Worm (Caenorhabditis elegans) whole organism, L1 larva: ENCODE results near the gene sri-66.

Experiments
- C04F5.9 ChIP-seq: sonication (generic microtip); optimal IDR thresholded peaks from 2 replicates; lab custom pipeline; 2016; ENCODE audit warnings: missing genetic modification characterization, missing compliant biosample characterization
- C34B4.2 ChIP-seq: sonication (generic microtip); optimal IDR thresholded peaks from 2 replicates; lab custom pipeline; 2017; ENCODE audit warnings: mild to moderate bottlenecking, missing genetic modification characterization, missing compliant biosample characterization
- Y116A8C.19 ChIP-seq: sonication (generic microtip); optimal IDR thresholded peaks from 2 replicates; lab custom pipeline; 2016; ENCODE audit warnings: missing compliant biosample characterization, missing genetic modification characterization, borderline replicate concordance
- aha-1 ChIP-seq: fragments of 150-350 bp; optimal IDR thresholded peaks from 2 replicates; lab custom pipeline; 2014; ENCODE audit warnings: missing biosample characterization, missing genetic modification characterization
- alr-1 ChIP-seq: fragments of 200-800 bp; sonication (Bioruptor generic); optimal IDR thresholded peaks from 2 replicates; lab custom pipeline; 2018; ENCODE audit warnings: borderline replicate concordance, mild to moderate bottlenecking, missing genetic modification characterization, missing compliant biosample characterization
- ceh-63 ChIP-seq: fragments of 200-800 bp; sonication (Bioruptor generic); optimal IDR thresholded peaks from 2 replicates; lab custom pipeline; 2018; ENCODE audit warnings: mild to moderate bottlenecking, missing genetic modification characterization, missing compliant biosample characterization
- ceh-8 ChIP-seq: fragments of 200-800 bp; sonication (Bioruptor generic); optimal IDR thresholded peaks from 2 replicates; lab custom pipeline; 2018; ENCODE audit warnings: mild to moderate bottlenecking, missing genetic modification characterization, moderate library complexity, missing compliant biosample characterization
- ceh-82 ChIP-seq, 3 experiments: fragments of 150-350 bp in 1 of 3; sonication (generic microtip) in 2 of 3; optimal IDR thresholded peaks; 2 replicates each; lab custom pipeline; 2014 to 2017; ENCODE audit warnings: missing biosample characterization in 3 of 3, missing genetic modification characterization in 3 of 3
- ceh-90 ChIP-seq: sonication (generic microtip); optimal IDR thresholded peaks from 2 replicates; lab custom pipeline; 2016; ENCODE audit warnings: missing genetic modification characterization, missing compliant biosample characterization
- efl-1 ChIP-seq, 4 experiments: fragments of 150-350 bp; optimal IDR thresholded peaks in 3 of 4; peaks in 1 of 4; 1 replicate in 1 of 4; 2 replicates in 3 of 4; lab custom pipeline; 2014; ENCODE audit warnings: missing biosample characterization in 2 of 4, missing genetic modification characterization in 2 of 4, missing genetic modification reagents in 2 of 4
- egl-27 ChIP-seq, 2 experiments: fragments of 150-350 bp in 1 of 2; sonication (generic microtip); optimal IDR thresholded peaks; 3 replicates each; lab custom pipeline; 2017 to 2018; ENCODE audit warnings: missing biosample characterization in 2 of 2, missing genetic modification characterization in 2 of 2, missing genetic modification reagents in 2 of 2
- elt-2 ChIP-seq: sonication (generic microtip); optimal IDR thresholded peaks from 2 replicates; lab custom pipeline; 2016; ENCODE audit warnings: missing genetic modification characterization, mild to moderate bottlenecking, inconsistent platforms, missing compliant biosample characterization, missing genetic modification reagents
- elt-3 ChIP-seq, 6 experiments: fragments of 150-350 bp in 1 of 6; sonication (generic microtip); optimal IDR thresholded peaks; 2 replicates each; lab custom pipeline; 2017 to 2018; ENCODE audit warnings: missing biosample characterization in 6 of 6, missing genetic modification characterization in 6 of 6, inconsistent platforms in 1 of 6
- fkh-10 ChIP-seq: sonication (generic microtip); optimal IDR thresholded peaks from 2 replicates; lab custom pipeline; 2017; ENCODE audit warnings: missing biosample characterization, missing genetic modification reagents, missing genetic modification characterization
- fkh-4 ChIP-seq: sonication (generic microtip); optimal IDR thresholded peaks from 2 replicates; lab custom pipeline; 2016; ENCODE audit warnings: missing compliant biosample characterization, missing genetic modification characterization, borderline replicate concordance
- grh-1 ChIP-seq: fragments of 200-800 bp; sonication (Bioruptor generic); IDR thresholded peaks from 2 replicates; pipeline ENCODE4 v1.3.6; 2022; ENCODE audit warnings: missing genetic modification reagents, missing genetic modification characterization, missing compliant biosample characterization
- hlh-4 ChIP-seq: sonication (generic microtip); optimal IDR thresholded peaks from 2 replicates; lab custom pipeline; 2016; ENCODE audit warnings: mild to moderate bottlenecking, missing genetic modification characterization, missing compliant biosample characterization
- hpl-2 ChIP-seq: fragments of 150-350 bp; optimal IDR thresholded peaks from 2 replicates; lab custom pipeline; 2014; ENCODE audit warnings: missing biosample characterization, missing genetic modification reagents, missing genetic modification characterization
- irx-1 ChIP-seq: sonication (generic microtip); optimal IDR thresholded peaks from 2 replicates; lab custom pipeline; 2016; ENCODE audit warnings: missing genetic modification characterization, missing compliant biosample characterization
- jun-1 ChIP-seq: fragments of 150-350 bp; optimal IDR thresholded peaks from 2 replicates; lab custom pipeline; 2014; ENCODE audit warnings: missing biosample characterization, missing genetic modification reagents, missing genetic modification characterization
- lin-14 ChIP-seq: fragments of 200-800 bp; sonication (Bioruptor generic); optimal IDR thresholded peaks from 2 replicates; lab custom pipeline; 2018; ENCODE audit warnings: mild to moderate bottlenecking, missing genetic modification characterization, moderate library complexity, missing compliant biosample characterization
- lin-15B ChIP-seq: fragments of 150-350 bp; sonication (generic microtip); optimal IDR thresholded peaks from 3 replicates; lab custom pipeline; 2014; ENCODE audit warnings: missing biosample characterization, missing genetic modification characterization
- lin-35 ChIP-seq, 2 experiments: fragments of 150-350 bp; optimal IDR thresholded peaks; 2 replicates each; lab custom pipeline; 2014; ENCODE audit warnings: missing biosample characterization in 2 of 2, missing genetic modification characterization in 2 of 2, missing genetic modification reagents in 2 of 2
- lsy-2 ChIP-seq, 2 experiments: fragments of 150-350 bp; optimal IDR thresholded peaks; 2 replicates each; lab custom pipeline; 2014; ENCODE audit warnings: missing biosample characterization in 2 of 2, missing genetic modification characterization in 2 of 2
- mdl-1 ChIP-seq, 2 experiments: fragments of 150-350 bp; optimal IDR thresholded peaks; 2 replicates each; lab custom pipeline; 2014 to 2017; ENCODE audit warnings: missing biosample characterization in 2 of 2, missing genetic modification characterization in 2 of 2, inconsistent platforms in 1 of 2
- mef-2 ChIP-seq: fragments of 150-350 bp; optimal IDR thresholded peaks from 2 replicates; lab custom pipeline; 2014; ENCODE audit warnings: missing biosample characterization, missing genetic modification characterization
- nhr-11 ChIP-seq: fragments of 150-350 bp; optimal IDR thresholded peaks from 2 replicates; lab custom pipeline; 2014; ENCODE audit warnings: missing biosample characterization, missing genetic modification characterization
- nhr-20 ChIP-seq: sonication (generic microtip); optimal IDR thresholded peaks from 2 replicates; lab custom pipeline; 2016; ENCODE audit warnings: mild to moderate bottlenecking, missing genetic modification characterization, missing compliant biosample characterization
- nhr-47 ChIP-seq: sonication (generic microtip); optimal IDR thresholded peaks from 2 replicates; lab custom pipeline; 2016; ENCODE audit warnings: mild to moderate bottlenecking, missing genetic modification characterization, moderate library complexity, missing compliant biosample characterization
- nhr-76 ChIP-seq: sonication (generic microtip); optimal IDR thresholded peaks from 2 replicates; lab custom pipeline; 2017; ENCODE audit warnings: missing biosample characterization, missing genetic modification characterization
- nhr-84 ChIP-seq: sonication (generic microtip); optimal IDR thresholded peaks from 2 replicates; lab custom pipeline; 2017; ENCODE audit warnings: missing biosample characterization, missing genetic modification characterization
- nhr-90 ChIP-seq: sonication (generic microtip); optimal IDR thresholded peaks from 2 replicates; lab custom pipeline; 2016; ENCODE audit warnings: mild to moderate bottlenecking, missing genetic modification characterization, missing compliant biosample characterization; ENCODE audit not compliant: poor library complexity
- pax-3 ChIP-seq: fragments of 200-800 bp; sonication (Bioruptor generic); optimal IDR thresholded peaks from 2 replicates; lab custom pipeline; 2018; ENCODE audit warnings: mild to moderate bottlenecking, missing genetic modification characterization, moderate library complexity, missing compliant biosample characterization
- pqm-1 ChIP-seq: sonication (generic microtip); optimal IDR thresholded peaks from 3 replicates; lab custom pipeline; 2017; ENCODE audit warnings: missing biosample characterization, missing genetic modification characterization
- skn-1 ChIP-seq: fragments of 150-350 bp; optimal IDR thresholded peaks from 2 replicates; lab custom pipeline; 2014; ENCODE audit warnings: missing biosample characterization, missing genetic modification characterization
- snpc-4 ChIP-seq: fragments of 150-350 bp; optimal IDR thresholded peaks from 2 replicates; lab custom pipeline; 2014; ENCODE audit warnings: missing biosample characterization, missing genetic modification characterization
- sox-4 ChIP-seq: sonication (generic microtip); optimal IDR thresholded peaks from 2 replicates; lab custom pipeline; 2016; ENCODE audit warnings: missing genetic modification characterization, missing compliant biosample characterization
- sup-37 ChIP-seq: fragments of 200-800 bp; sonication (Bioruptor generic); optimal IDR thresholded peaks from 2 replicates; lab custom pipeline; 2018; ENCODE audit warnings: mild to moderate bottlenecking, missing genetic modification characterization, missing compliant biosample characterization
- tlp-1 ChIP-seq: fragments of 150-350 bp; optimal IDR thresholded peaks from 2 replicates; lab custom pipeline; 2014; ENCODE audit warnings: missing biosample characterization, missing genetic modification characterization
- unc-130 ChIP-seq: fragments of 150-350 bp; optimal IDR thresholded peaks from 2 replicates; lab custom pipeline; 2017; ENCODE audit warnings: missing biosample characterization, missing genetic modification characterization, inconsistent platforms
- unc-86 ChIP-seq: sonication (generic microtip); optimal IDR thresholded peaks from 2 replicates; lab custom pipeline; 2016; ENCODE audit warnings: missing genetic modification characterization, missing compliant biosample characterization
- ztf-4 ChIP-seq: fragments of 150-350 bp; optimal IDR thresholded peaks from 2 replicates; lab custom pipeline; 2014; ENCODE audit warnings: missing biosample characterization, missing genetic modification characterization

sri-66 gene

DNA sequence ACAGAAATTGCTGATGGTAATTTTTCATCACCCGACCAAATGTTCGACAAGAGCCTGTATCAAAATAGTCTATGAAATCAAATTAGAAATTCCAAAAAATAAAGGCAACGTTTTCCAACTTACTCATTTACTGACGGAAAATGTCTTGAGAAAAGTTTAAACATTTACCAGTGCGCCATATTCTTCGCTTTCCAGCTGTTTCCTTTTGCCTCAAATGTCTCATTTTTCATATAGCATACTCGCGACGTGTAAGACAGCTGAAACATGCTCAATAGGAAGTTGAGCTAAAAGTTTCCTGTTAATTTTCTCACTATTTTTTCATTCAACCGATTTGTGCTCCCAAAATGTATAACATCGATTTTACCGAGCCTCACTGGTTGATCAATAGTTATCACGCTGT lies at the start of gene sri-66:
TSS of gene sri-66 (plus strand) at position 301 of the 400 bp plus-strand sequence.
- TF ChIP-seq sox-4 (tag; lab: Kevin White, UChicago), result no peak
- TF ChIP-seq ceh-8, result no peak
- TF ChIP-seq nhr-11, result no peak
- no peak for TF ChIP-seq fkh-10
- no peak for TF ChIP-seq snpc-4 (tag; lab: Kevin White, UChicago)
- TF ChIP-seq pax-3 (tag; lab: Kevin White, UChicago), result no peak
- TF ChIP-seq Y116A8C.19 (tag; lab: Kevin White, UChicago), result no peak

DNA sequence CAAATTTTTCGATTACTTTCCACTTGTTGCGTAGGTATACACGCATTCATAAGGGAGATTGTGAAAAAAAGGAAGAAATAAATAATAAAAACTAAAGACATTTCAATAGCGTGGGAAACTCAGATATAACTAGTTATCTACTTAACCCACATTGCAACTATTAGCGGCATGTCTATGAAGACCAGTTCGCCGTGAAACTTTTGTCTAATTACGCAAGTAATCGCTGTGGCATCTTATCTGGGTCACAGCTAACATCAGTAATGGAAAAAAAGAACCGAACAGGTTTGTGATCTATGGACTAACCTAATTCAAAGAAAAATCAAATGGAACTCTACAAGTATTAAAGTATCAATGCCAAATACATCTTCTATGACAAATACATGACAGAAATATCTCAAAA lies 46.9 kb upstream of the sri-66 start, which contains the start of gene clec-241:
TSS of gene clec-241 (minus strand) at position 101 of the 400 bp plus-strand sequence.
- TF ChIP-seq ceh-90 (tag; lab: Kevin White, UChicago) (no peak), hpl-2 (no peak), C34B4.2 (tag; lab: Kevin White, UChicago) (no peak), pqm-1 (tag; lab: Kevin White, UChicago) (no peak), nhr-47 (no peak), ceh-82 (tag; optimal IDR thresholded peaks at IDR 0.05; lab: Kevin White, UChicago) (no peak), elt-2 (tag; lab: Kevin White, UChicago) (no peak)

DNA sequence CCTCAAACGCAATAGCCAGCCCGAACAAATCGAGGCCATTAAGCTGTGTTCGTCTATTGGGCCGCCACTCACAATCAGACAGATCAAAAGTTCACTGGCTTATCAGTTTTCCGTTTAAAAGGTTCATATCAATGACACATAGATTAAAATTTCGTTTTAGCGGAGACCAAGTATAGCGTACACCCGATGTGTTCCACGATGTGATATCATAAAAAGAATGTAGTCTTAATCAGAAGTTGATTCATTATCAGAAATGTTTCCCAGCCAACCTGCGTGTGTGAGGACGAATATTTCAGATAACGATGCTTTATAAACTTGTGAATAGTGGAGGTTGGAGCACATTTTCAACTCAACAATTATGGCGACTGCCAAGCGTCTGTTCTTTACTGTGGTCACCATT lies 46.0 kb upstream of the sri-66 start, which contains the start of gene clc-13:
TSS of gene clc-13 (plus strand) at position 359 of the 400 bp plus-strand sequence.
- TF ChIP-seq mef-2 (tag; lab: Kevin White, UChicago), result no peak
- TF ChIP-seq nhr-20 (tag; lab: Kevin White, UChicago), result peak; percentile 75
- TF ChIP-seq nhr-90 (tag; lab: Kevin White, UChicago), result no peak
- no peak for TF ChIP-seq lin-35 (GFP tag; optimal IDR thresholded peaks at IDR 0.05; lab: Kevin White, UChicago)
- TF ChIP-seq nhr-76 (tag; lab: Kevin White, UChicago), result no peak
- TF ChIP-seq egl-27 (tag; optimal IDR thresholded peaks at IDR 0.05; lab: Kevin White, UChicago), result no peak
- no peak for TF ChIP-seq unc-130 (tag; lab: Kevin White, UChicago)
- TF ChIP-seq alr-1, result no peak
- no peak for TF ChIP-seq efl-1 (optimal IDR thresholded peaks at IDR 0.05; lab: Kevin White, UChicago)
- peak in 1 of 2 experiments; percentile 42 for TF ChIP-seq efl-1 (GFP tag; optimal IDR thresholded peaks at IDR 0.05 in 1 of 2; lab: Kevin White, UChicago)
- no peak for TF ChIP-seq ceh-63 (GFP tag; lab: Kevin White, UChicago)
- no peak for TF ChIP-seq mdl-1 (tag; optimal IDR thresholded peaks at IDR 0.05; lab: Kevin White, UChicago)
- no peak for TF ChIP-seq lsy-2 (tag; optimal IDR thresholded peaks at IDR 0.05; lab: Kevin White, UChicago)
- peak; percentile 57 for TF ChIP-seq jun-1
- TF ChIP-seq ztf-4 (tag; lab: Kevin White, UChicago), result no peak
- TF ChIP-seq tlp-1 (tag; lab: Kevin White, UChicago), result no peak
- TF ChIP-seq grh-1 (GFP tag; lab: Robert Waterston, UW), result no peak
- TF ChIP-seq elt-2 (tag; lab: Kevin White, UChicago), result peak; percentile 98
- no peak for TF ChIP-seq nhr-47

DNA sequence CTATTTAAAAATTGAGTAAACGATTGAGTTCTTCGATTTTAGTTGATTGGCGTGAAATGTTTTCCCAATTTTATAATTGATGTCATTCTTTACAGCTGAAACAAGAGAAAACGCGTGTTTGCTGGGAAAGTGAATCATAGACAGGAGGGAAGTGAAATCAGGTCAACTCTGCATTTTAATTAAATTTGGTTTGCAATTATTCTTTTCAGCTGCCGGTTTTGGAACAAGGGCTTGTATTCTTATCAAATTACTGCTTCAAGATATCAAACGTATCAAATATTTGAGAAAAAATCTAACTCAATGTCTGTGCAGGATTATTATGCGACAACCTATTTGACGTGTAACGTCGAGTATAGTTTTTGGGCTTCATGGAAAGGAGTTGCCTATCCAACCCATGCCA lies 43.3 kb upstream of the sri-66 start, which contains the start of gene srh-97:
TSS of gene srh-97 (plus strand) at position 301 of the 400 bp plus-strand sequence.
- TF ChIP-seq fkh-4 (tag; lab: Kevin White, UChicago), result no peak
- TF ChIP-seq C04F5.9 (tag; lab: Kevin White, UChicago), result no peak
- no peak for TF ChIP-seq lin-14 (GFP tag; lab: Kevin White, UChicago)
- peak; percentile 25 for TF ChIP-seq hlh-4 (tag; lab: Kevin White, UChicago)

DNA sequence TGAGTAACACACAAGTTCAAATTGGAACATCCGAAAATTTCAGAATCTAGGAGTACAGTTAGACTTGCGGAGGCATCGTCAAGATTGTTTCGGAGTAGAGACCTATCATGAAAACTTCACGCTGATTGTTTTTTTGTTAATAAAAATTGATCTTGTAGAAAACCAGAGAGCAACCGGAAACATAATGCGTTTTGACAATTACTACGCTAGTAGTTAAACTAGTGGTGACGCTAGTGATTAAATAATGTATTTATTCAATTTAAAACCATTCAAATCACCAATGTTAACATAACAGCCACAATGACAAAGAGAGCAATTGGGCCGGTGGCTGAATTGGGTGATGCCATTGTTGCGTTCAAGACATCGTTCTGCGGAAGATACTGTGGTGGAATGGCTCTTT lies 40.4 kb upstream of the sri-66 start, which contains the start of gene F49H6.17:
TSS of gene F49H6.17 (plus strand) at position 301 of the 400 bp plus-strand sequence.
- TF ChIP-seq nhr-84 (tag; lab: Kevin White, UChicago) (no peak), aha-1 (tag; lab: Kevin White, UChicago) (no peak), lin-15B (tag; lab: Kevin White, UChicago) (no peak), sup-37 (GFP tag; lab: Kevin White, UChicago) (no peak), hpl-2 (no peak), ceh-63 (GFP tag; lab: Kevin White, UChicago) (no peak), elt-3 (tag; optimal IDR thresholded peaks at IDR 0.05; lab: Kevin White, UChicago) (no peak), hlh-4 (tag; lab: Kevin White, UChicago) (no peak), unc-86 (tag; lab: Kevin White, UChicago) (no peak), skn-1 (tag; lab: Kevin White, UChicago) (no peak), C34B4.2 (tag; lab: Kevin White, UChicago) (no peak), ceh-8 (no peak), irx-1 (tag; lab: Kevin White, UChicago) (no peak)
